Fruit fly (Drosophila melanogaster) whole organism, prepupa: Measurements from ENCODE around the gene smg.

Experiments
- Blimp-1 ChIP-seq: fragments of 200-800 bp; sonication (Bioruptor generic); optimal IDR thresholded peaks from 3 replicates; lab custom pipeline; 2017; ENCODE audit warnings: missing biosample characterization, missing genetic modification characterization, mild to moderate bottlenecking, moderate library complexity, missing genetic modification reagents
- CG10631 ChIP-seq: fragments of 200-800 bp; sonication (Bioruptor generic); optimal IDR thresholded peaks from 2 replicates; lab custom pipeline; 2016; ENCODE audit warnings: missing biosample characterization, missing genetic modification characterization
- CG10669 ChIP-seq: fragments of 200-800 bp; sonication (Bioruptor generic); optimal IDR thresholded peaks from 3 replicates; lab custom pipeline; 2018; ENCODE audit warnings: missing biosample characterization, mild to moderate bottlenecking, missing genetic modification characterization, moderate library complexity
- CG11762 ChIP-seq: fragments of 200-800 bp; sonication (Bioruptor generic); optimal IDR thresholded peaks from 3 replicates; lab custom pipeline; 2016; ENCODE audit warnings: missing biosample characterization, missing genetic modification characterization; ENCODE audit not compliant: insufficient read depth
- CG1621 ChIP-seq: fragments of 200-800 bp; sonication (Bioruptor generic); optimal IDR thresholded peaks from 3 replicates; lab custom pipeline; 2018; ENCODE audit warnings: missing biosample characterization, mild to moderate bottlenecking, missing genetic modification characterization
- CG3032 ChIP-seq: fragments of 200-800 bp; optimal IDR thresholded peaks from 2 replicates; lab custom pipeline; 2019; ENCODE audit warnings: missing biosample characterization, mild to moderate bottlenecking, missing genetic modification characterization, moderate library complexity
- CG31627 ChIP-seq: fragments of 200-800 bp; sonication (Bioruptor generic); optimal IDR thresholded peaks from 3 replicates; lab custom pipeline; 2016; ENCODE audit warnings: missing biosample characterization, missing genetic modification characterization
- CG32006 ChIP-seq: fragments of 200-800 bp; sonication (Bioruptor generic); optimal IDR thresholded peaks from 3 replicates; lab custom pipeline; 2017; ENCODE audit warnings: missing biosample characterization, mild to moderate bottlenecking, missing genetic modification characterization
- CG3919 ChIP-seq: fragments of 200-800 bp; sonication (Bioruptor generic); optimal IDR thresholded peaks from 3 replicates; lab custom pipeline; 2016; ENCODE audit warnings: missing biosample characterization, missing genetic modification characterization
- CG4318 ChIP-seq: fragments of 200-800 bp; sonication (Bioruptor generic); optimal IDR thresholded peaks from 3 replicates; lab custom pipeline; 2017; ENCODE audit warnings: missing biosample characterization, mild to moderate bottlenecking, missing genetic modification characterization
- CG6163 ChIP-seq: fragments of 200-800 bp; sonication (Bioruptor generic); IDR thresholded peaks from 3 replicates; pipeline ENCODE4 v1.3.6; 2022; ENCODE audit warnings: missing biosample characterization, missing genetic modification characterization
- CG6276 ChIP-seq: fragments of 200-800 bp; sonication (Bioruptor generic); optimal IDR thresholded peaks from 2 replicates; lab custom pipeline; 2017; ENCODE audit warnings: missing biosample characterization, mild to moderate bottlenecking, missing genetic modification characterization
- CG6792 ChIP-seq: fragments of 200-800 bp; sonication (Bioruptor generic); optimal IDR thresholded peaks from 3 replicates; lab custom pipeline; 2016; ENCODE audit warnings: missing biosample characterization, missing genetic modification characterization
- CG6808 ChIP-seq: fragments of 200-800 bp; sonication (Bioruptor generic); optimal IDR thresholded peaks from 3 replicates; lab custom pipeline; 2017; ENCODE audit warnings: missing biosample characterization, missing genetic modification characterization, mild to moderate bottlenecking, moderate library complexity, missing genetic modification reagents
- CG6854 ChIP-seq: fragments of 200-800 bp; sonication (Bioruptor generic); optimal IDR thresholded peaks from 2 replicates; lab custom pipeline; 2017; ENCODE audit warnings: missing biosample characterization, mild to moderate bottlenecking, missing genetic modification characterization
- CG8632 ChIP-seq: fragments of 200-800 bp; sonication (Bioruptor generic); optimal IDR thresholded peaks from 3 replicates; lab custom pipeline; 2016; ENCODE audit warnings: missing biosample characterization, missing genetic modification characterization
- CG9139 ChIP-seq: fragments of 200-800 bp; sonication (Bioruptor generic); optimal IDR thresholded peaks from 3 replicates; lab custom pipeline; 2017; ENCODE audit warnings: missing biosample characterization, mild to moderate bottlenecking, missing genetic modification characterization
- Eip75B ChIP-seq: fragments of 200-800 bp; sonication (Bioruptor generic); optimal IDR thresholded peaks from 3 replicates; lab custom pipeline; 2016; ENCODE audit warnings: missing biosample characterization, missing genetic modification characterization
- Eip78C ChIP-seq: fragments of 200-800 bp; sonication (Bioruptor generic); peaks from one replicate; lab custom pipeline; 2016; ENCODE audit warnings: missing biosample characterization, missing genetic modification characterization
- Eip93F ChIP-seq: fragments of 200-800 bp; sonication (Bioruptor generic); optimal IDR thresholded peaks from 2 replicates; lab custom pipeline; 2016; ENCODE audit warnings: missing biosample characterization, mild to moderate bottlenecking, missing genetic modification characterization
- Ets21C ChIP-seq: fragments of 200-800 bp; sonication (Bioruptor generic); optimal IDR thresholded peaks from 3 replicates; lab custom pipeline; 2016; ENCODE audit warnings: missing biosample characterization, missing genetic modification characterization
- Ets96B ChIP-seq: fragments of 200-800 bp; optimal IDR thresholded peaks from 2 replicates; lab custom pipeline; 2019; ENCODE audit warnings: missing biosample characterization, mild to moderate bottlenecking, missing genetic modification characterization, moderate library complexity
- Gug ChIP-seq: fragments of 200-800 bp; sonication (Bioruptor generic); IDR thresholded peaks from 2 replicates; pipeline ENCODE4 v1.3.6; 2022; ENCODE audit warnings: missing biosample characterization, missing genetic modification characterization
- Hr38 ChIP-seq: sonication (Bioruptor generic); optimal IDR thresholded peaks from 2 replicates; lab custom pipeline; 2016; ENCODE audit warnings: missing biosample characterization, missing genetic modification characterization
- Lpt ChIP-seq: fragments of 200-800 bp; sonication (Bioruptor generic); optimal IDR thresholded peaks from 3 replicates; lab custom pipeline; 2016; ENCODE audit warnings: missing biosample characterization, missing genetic modification characterization
- Met ChIP-seq: fragments of 200-800 bp; sonication (Bioruptor generic); optimal IDR thresholded peaks from 3 replicates; lab custom pipeline; 2016; ENCODE audit warnings: missing biosample characterization, missing genetic modification characterization
- Smox ChIP-seq: fragments of 200-800 bp; sonication (Bioruptor generic); optimal IDR thresholded peaks from 3 replicates; lab custom pipeline; 2016; ENCODE audit warnings: missing biosample characterization, missing genetic modification characterization
- Sox102F ChIP-seq: fragments of 200-800 bp; sonication (Bioruptor generic); optimal IDR thresholded peaks from 2 replicates; lab custom pipeline; 2016; ENCODE audit warnings: missing biosample characterization, mild to moderate bottlenecking, missing genetic modification characterization
- Sox14 ChIP-seq: fragments of 200-800 bp; sonication (Bioruptor generic); optimal IDR thresholded peaks from 3 replicates; lab custom pipeline; 2016; ENCODE audit warnings: missing biosample characterization, missing genetic modification characterization
- achi ChIP-seq: fragments of 200-800 bp; sonication (Bioruptor generic); optimal IDR thresholded peaks from 3 replicates; lab custom pipeline; 2016; ENCODE audit warnings: missing biosample characterization, missing genetic modification characterization
- cyc ChIP-seq: fragments of 200-800 bp; sonication (Bioruptor generic); optimal IDR thresholded peaks from 3 replicates; lab custom pipeline; 2016; ENCODE audit warnings: missing biosample characterization, missing genetic modification characterization
- dsx ChIP-seq: fragments of 200-800 bp; optimal IDR thresholded peaks from 3 replicates; lab custom pipeline; 2019; ENCODE audit warnings: missing biosample characterization, mild to moderate bottlenecking, missing genetic modification characterization, moderate library complexity; ENCODE audit not compliant: poor library complexity, severe bottlenecking
- eg ChIP-seq: fragments of 200-800 bp; sonication (Bioruptor generic); IDR thresholded peaks from 3 replicates; pipeline ENCODE4 v1.3.6; 2022; ENCODE audit warnings: missing biosample characterization, missing genetic modification characterization
- fd59A ChIP-seq: fragments of 200-800 bp; sonication (Bioruptor generic); optimal IDR thresholded peaks from 2 replicates; lab custom pipeline; 2017; ENCODE audit warnings: missing biosample characterization, mild to moderate bottlenecking, missing genetic modification characterization, missing genetic modification reagents
- fd85E ChIP-seq: fragments of 200-800 bp; sonication (Bioruptor generic); optimal IDR thresholded peaks from 3 replicates; lab custom pipeline; 2016; ENCODE audit warnings: missing biosample characterization, missing genetic modification characterization
- fkh ChIP-seq: fragments of 200-800 bp; sonication (Bioruptor generic); optimal IDR thresholded peaks from 3 replicates; lab custom pipeline; 2017; ENCODE audit warnings: missing biosample characterization, mild to moderate bottlenecking, missing genetic modification characterization, moderate library complexity
- lz ChIP-seq: fragments of 200-800 bp; sonication (Bioruptor generic); optimal IDR thresholded peaks from 3 replicates; lab custom pipeline; 2016; ENCODE audit warnings: missing biosample characterization, missing genetic modification characterization
- pdm3 ChIP-seq: fragments of 200-800 bp; sonication (Bioruptor generic); optimal IDR thresholded peaks from 3 replicates; lab custom pipeline; 2016; ENCODE audit warnings: missing biosample characterization, missing genetic modification characterization
- salr ChIP-seq, 2 experiments: fragments of 200-800 bp; sonication (Bioruptor generic); optimal IDR thresholded peaks; 3 replicates each; lab custom pipeline; 2016 to 2018; ENCODE audit warnings: missing biosample characterization in 2 of 2, missing genetic modification characterization in 2 of 2, mild to moderate bottlenecking in 1 of 2
- topi ChIP-seq: fragments of 200-800 bp; sonication (Bioruptor generic); optimal IDR thresholded peaks from 3 replicates; lab custom pipeline; 2016; ENCODE audit warnings: missing biosample characterization, missing genetic modification characterization
- vri ChIP-seq: fragments of 200-800 bp; sonication (Bioruptor generic); optimal IDR thresholded peaks from 3 replicates; lab custom pipeline; 2016; ENCODE audit warnings: missing biosample characterization, mild to moderate bottlenecking, missing genetic modification characterization

The smg gene

dm6 chr3L:9045318-9045717 lies 47.5 kb upstream of the smg start (continued):
- TF ChIP-seq Lpt (GFP tag; lab: Kevin White, UChicago) (peak; percentile 64), vri (peak; percentile 44), fd59A (GFP tag; lab: Kevin White, UChicago) (peak; percentile 10), pdm3 (GFP tag; lab: Kevin White, UChicago) (peak; percentile 73), Smox (GFP tag; lab: Kevin White, UChicago) (peak; percentile 71), salr (GFP tag; optimal IDR thresholded peaks at IDR 0.05; lab: Kevin White, UChicago) (no peak), Blimp-1 (GFP tag; lab: Kevin White, UChicago) (peak; percentile 64), lz (GFP tag; lab: Kevin White, UChicago) (peak; percentile 78), topi (GFP tag; lab: Kevin White, UChicago) (peak; percentile 91), Gug (GFP tag; lab: Robert Waterston, UW) (peak; percentile 60), CG10669 (GFP tag; lab: Kevin White, UChicago) (peak; percentile 67), eg (peak; percentile 90), CG6808 (GFP tag; lab: Kevin White, UChicago) (peak; percentile 60), CG4318 (GFP tag; lab: Kevin White, UChicago) (peak; percentile 39), CG10631 (GFP tag; lab: Kevin White, UChicago) (peak; percentile 65), CG6854 (GFP tag; lab: Kevin White, UChicago) (peak; percentile 73), Hr38 (GFP tag; lab: Kevin White, UChicago) (no peak), CG8632 (GFP tag; lab: Kevin White, UChicago) (peak; percentile 58), CG6792 (GFP tag; lab: Kevin White, UChicago) (peak; percentile 75), Sox14 (GFP tag; lab: Kevin White, UChicago) (peak; percentile 61), Sox102F (GFP tag; lab: Kevin White, UChicago) (peak; percentile 73), Eip93F (GFP tag; lab: Kevin White, UChicago) (peak; percentile 43), Met (peak; percentile 81), dsx (GFP tag; lab: Kevin White, UChicago) (peak; percentile 56), achi (GFP tag; lab: Kevin White, UChicago) (peak; percentile 68), CG3032 (tag; lab: Kevin White, UChicago) (peak; percentile 66), CG11762 (peak; percentile 68)

- TF ChIP-seq Eip93F (GFP tag; lab: Kevin White, UChicago), result no peak
Observed at dm6 chr3L:9044896-9045295, 47.1 kb upstream of the smg start.

dm6 chr3L:9043648-9044047 lies 45.9 kb upstream of the smg start:
- TF ChIP-seq lz (GFP tag; lab: Kevin White, UChicago) (no peak), Eip75B (GFP tag; lab: Kevin White, UChicago) (no peak), fd85E (GFP tag; lab: Kevin White, UChicago) (no peak), Eip78C (no peak), Eip93F (GFP tag; lab: Kevin White, UChicago) (no peak), CG9139 (GFP tag; lab: Kevin White, UChicago) (no peak), CG32006 (GFP tag; lab: Kevin White, UChicago) (no peak), cyc (GFP tag; lab: Kevin White, UChicago) (no peak), eg (no peak), Blimp-1 (GFP tag; lab: Kevin White, UChicago) (no peak), CG6163 (no peak), CG6276 (GFP tag; lab: Kevin White, UChicago) (no peak), fkh (GFP tag; lab: Kevin White, UChicago) (no peak), Sox14 (GFP tag; lab: Kevin White, UChicago) (no peak), Ets96B (no peak), CG3919 (GFP tag; lab: Kevin White, UChicago) (no peak), Ets21C (GFP tag; lab: Kevin White, UChicago) (no peak), CG1621 (no peak), CG31627 (GFP tag; lab: Kevin White, UChicago) (no peak)
